Worm (Caenorhabditis elegans) whole organism, young adult: Measurements from ENCODE around the gene srz-16.
A peak's percentile ranks its signal among the peaks of the same experiment; 100 is the strongest.

Experiments used
- F22D6.2 ChIP-seq: sonication (generic microtip); optimal IDR thresholded peaks from 2 replicates; lab custom pipeline; 2016; ENCODE audit warnings: mild to moderate bottlenecking, missing genetic modification characterization, missing compliant biosample characterization
- F37B4.10 ChIP-seq: fragments of 200-800 bp; sonication (Bioruptor generic); IDR thresholded peaks from 2 replicates; pipeline ENCODE4 v1.3.6; 2022; ENCODE audit warnings: missing genetic modification characterization, missing compliant biosample characterization
- F52B5.7 ChIP-seq: sonication (generic microtip); optimal IDR thresholded peaks from 2 replicates; lab custom pipeline; 2016; ENCODE audit warnings: mild to moderate bottlenecking, missing genetic modification characterization, missing compliant biosample characterization
- F57A8.1 ChIP-seq: fragments of 200-800 bp; sonication (Bioruptor generic); optimal IDR thresholded peaks from 2 replicates; lab custom pipeline; 2018; ENCODE audit warnings: mild to moderate bottlenecking, missing genetic modification characterization, moderate library complexity, missing compliant biosample characterization
- F57C9.4 ChIP-seq: sonication (generic microtip); optimal IDR thresholded peaks from 2 replicates; lab custom pipeline; 2017; ENCODE audit warnings: mild to moderate bottlenecking, missing genetic modification characterization, missing compliant biosample characterization
- T26A5.8 ChIP-seq: sonication (generic microtip); optimal IDR thresholded peaks from 2 replicates; lab custom pipeline; 2016; ENCODE audit warnings: missing genetic modification characterization, missing compliant biosample characterization
- Y53G8AR.9 ChIP-seq: fragments of 200-800 bp; sonication (Bioruptor generic); conservative IDR thresholded peaks from 2 replicates; pipeline ENCODE4 v1.3.6; 2022; ENCODE audit warnings: missing genetic modification reagents, missing genetic modification characterization, missing compliant biosample characterization
- Y56A3A.18 ChIP-seq: fragments of 200-800 bp; sonication (Bioruptor generic); IDR thresholded peaks from 2 replicates; pipeline ENCODE4 v1.3.6; 2022; ENCODE audit warnings: missing genetic modification reagents, missing genetic modification characterization, missing compliant biosample characterization
- Y67H2A.10 ChIP-seq: fragments of 200-800 bp; sonication (Bioruptor generic); conservative IDR thresholded peaks from 2 replicates; pipeline ENCODE4 v1.3.6; 2022; ENCODE audit warnings: missing genetic modification reagents, missing genetic modification characterization, missing compliant biosample characterization
- Y95B8A.8 ChIP-seq: fragments of 200-800 bp; sonication (Bioruptor generic); IDR thresholded peaks from 2 replicates; pipeline ENCODE4 v1.3.6; 2022; ENCODE audit warnings: missing genetic modification reagents, missing genetic modification characterization, missing compliant biosample characterization
- ZK185.1 ChIP-seq: sonication (generic microtip); optimal IDR thresholded peaks from 2 replicates; lab custom pipeline; 2016; ENCODE audit warnings: mild to moderate bottlenecking, missing genetic modification characterization, missing compliant biosample characterization; ENCODE audit not compliant: poor library complexity, severe bottlenecking
- aptf-2 ChIP-seq: fragments of 200-800 bp; sonication (Bioruptor generic); conservative IDR thresholded peaks from 2 replicates; pipeline ENCODE4 v1.3.6; 2022; ENCODE audit warnings: missing genetic modification reagents, missing genetic modification characterization, missing compliant biosample characterization
- aptf-3 ChIP-seq: fragments of 200-800 bp; sonication (Bioruptor generic); IDR thresholded peaks from 2 replicates; pipeline ENCODE4 v1.3.6; 2022; ENCODE audit warnings: missing genetic modification characterization, missing compliant biosample characterization
- atf-7 ChIP-seq: sonication (generic microtip); optimal IDR thresholded peaks from 2 replicates; lab custom pipeline; 2017; ENCODE audit warnings: mild to moderate bottlenecking, missing genetic modification characterization, missing compliant biosample characterization
- athp-1 ChIP-seq: sonication (generic microtip); optimal IDR thresholded peaks from 2 replicates; lab custom pipeline; 2017; ENCODE audit warnings: mild to moderate bottlenecking, missing genetic modification characterization, missing compliant biosample characterization
- attf-3 ChIP-seq: fragments of 200-800 bp; sonication (Bioruptor generic); conservative IDR thresholded peaks from 2 replicates; pipeline ENCODE4 v1.3.6; 2022; ENCODE audit warnings: missing genetic modification reagents, missing genetic modification characterization, missing compliant biosample characterization
- attf-5 ChIP-seq: fragments of 200-800 bp; sonication (Bioruptor generic); optimal IDR thresholded peaks from 2 replicates; lab custom pipeline; 2018; ENCODE audit warnings: mild to moderate bottlenecking, missing genetic modification characterization, missing compliant biosample characterization
- attf-6 ChIP-seq: fragments of 200-800 bp; sonication (Bioruptor generic); IDR thresholded peaks from 2 replicates; pipeline ENCODE4 v1.3.6; 2022; ENCODE audit warnings: missing genetic modification reagents, missing genetic modification characterization, missing compliant biosample characterization
- bed-1 ChIP-seq: fragments of 200-800 bp; sonication (Bioruptor generic); IDR thresholded peaks from 2 replicates; pipeline ENCODE4 v1.3.6; 2022; ENCODE audit warnings: missing genetic modification reagents, missing genetic modification characterization, missing compliant biosample characterization
- bed-2 ChIP-seq: fragments of 200-800 bp; sonication (Bioruptor generic); IDR thresholded peaks from 2 replicates; pipeline ENCODE4 v1.3.6; 2022; ENCODE audit warnings: missing genetic modification reagents, missing genetic modification characterization, missing compliant biosample characterization
- ccch-3 ChIP-seq: fragments of 200-800 bp; sonication (Bioruptor generic); optimal IDR thresholded peaks from 2 replicates; lab custom pipeline; 2018; ENCODE audit warnings: mild to moderate bottlenecking, missing genetic modification characterization, missing compliant biosample characterization
- cebp-1 ChIP-seq, 2 experiments: fragments of 200-800 bp in 1 of 2; sonication (Bioruptor generic) in 1 of 2; sonication (generic microtip) in 1 of 2; IDR thresholded peaks in 1 of 2; optimal IDR thresholded peaks in 1 of 2; 2 replicates each; pipeline versions ENCODE4 v1.3.6 to Lab custom; 2017 to 2022; ENCODE audit warnings: missing compliant biosample characterization in 2 of 2, missing genetic modification characterization in 2 of 2, mild to moderate bottlenecking in 1 of 2, missing genetic modification reagents in 1 of 2, moderate library complexity in 1 of 2
- cebp-2 ChIP-seq: fragments of 200-800 bp; sonication (Bioruptor generic); IDR thresholded peaks from 2 replicates; pipeline ENCODE4 v1.3.6; 2022; ENCODE audit warnings: missing genetic modification characterization, missing compliant biosample characterization
- ceh-27 ChIP-seq: fragments of 200-800 bp; sonication (Bioruptor generic); optimal IDR thresholded peaks from 2 replicates; lab custom pipeline; 2018; ENCODE audit warnings: mild to moderate bottlenecking, missing genetic modification characterization, moderate library complexity, missing compliant biosample characterization
- ceh-40 ChIP-seq: fragments of 200-800 bp; sonication (Bioruptor generic); IDR thresholded peaks from 2 replicates; pipeline ENCODE4 v1.3.6; 2022; ENCODE audit warnings: missing genetic modification characterization, missing compliant biosample characterization
- hlh-26 ChIP-seq: fragments of 200-800 bp; sonication (Bioruptor generic); conservative IDR thresholded peaks from 2 replicates; pipeline ENCODE4 v1.3.6; 2022; ENCODE audit warnings: missing genetic modification reagents, missing genetic modification characterization, missing compliant biosample characterization
- hsf-1 ChIP-seq: fragments of 200-800 bp; sonication (Bioruptor generic); IDR thresholded peaks from 2 replicates; pipeline ENCODE4 v1.3.6; 2022; ENCODE audit warnings: missing genetic modification reagents, missing genetic modification characterization, missing compliant biosample characterization
- let-607 ChIP-seq, 2 experiments: fragments of 200-800 bp in 1 of 2; sonication (Bioruptor generic) in 1 of 2; sonication (generic microtip) in 1 of 2; optimal IDR thresholded peaks; 2 replicates each; lab custom pipeline; 2016 to 2018; ENCODE audit warnings: mild to moderate bottlenecking in 2 of 2, missing compliant biosample characterization in 2 of 2, missing genetic modification characterization in 2 of 2, moderate library complexity in 2 of 2, missing genotype in 1 of 2
- lin-26 ChIP-seq: fragments of 200-800 bp; sonication (Bioruptor generic); IDR thresholded peaks from 2 replicates; pipeline ENCODE4 v1.3.6; 2022; ENCODE audit warnings: missing genetic modification reagents, missing genetic modification characterization, missing compliant biosample characterization
- lsl-1 ChIP-seq: fragments of 200-800 bp; sonication (Bioruptor generic); optimal IDR thresholded peaks from 2 replicates; lab custom pipeline; 2018; ENCODE audit warnings: mild to moderate bottlenecking, missing genetic modification characterization, moderate library complexity, missing compliant biosample characterization
- nhr-179 ChIP-seq: sonication (generic microtip); optimal IDR thresholded peaks from 2 replicates; lab custom pipeline; 2016; ENCODE audit warnings: mild to moderate bottlenecking, missing genetic modification characterization, missing compliant biosample characterization
- nhr-27 ChIP-seq: fragments of 200-800 bp; sonication (Bioruptor generic); optimal IDR thresholded peaks from 2 replicates; lab custom pipeline; 2018; ENCODE audit warnings: mild to moderate bottlenecking, missing genetic modification characterization, moderate library complexity, missing compliant biosample characterization
- pha-4 ChIP-seq: fragments of 150-350 bp; sonication (generic microtip); optimal IDR thresholded peaks from 2 replicates; lab custom pipeline; 2014; ENCODE audit warnings: missing biosample characterization, missing genetic modification reagents, missing genetic modification characterization
- rcor-1 ChIP-seq: fragments of 200-800 bp; sonication (Bioruptor generic); IDR thresholded peaks from 2 replicates; pipeline ENCODE4 v1.3.6; 2022; ENCODE audit warnings: missing genetic modification reagents, missing genetic modification characterization, missing compliant biosample characterization
- rec-8 ChIP-seq, 2 experiments: sonication (generic microtip); optimal IDR thresholded peaks; 2 replicates each; lab custom pipeline; 2016; ENCODE audit warnings: mild to moderate bottlenecking in 2 of 2, missing genetic modification characterization in 2 of 2, missing genetic modification reagents in 2 of 2, missing genotype in 2 of 2, missing biosample characterization in 1 of 2, missing compliant biosample characterization in 1 of 2, moderate library complexity in 1 of 2
- rpc-1 ChIP-seq, 2 experiments: fragments of 150-350 bp in 1 of 2; sonication (generic microtip) in 1 of 2; optimal IDR thresholded peaks; 2 replicates each; lab custom pipeline; 2014 to 2018; ENCODE audit warnings: missing biosample characterization in 1 of 2, missing genetic modification characterization in 1 of 2, missing genetic modification reagents in 1 of 2, missing genotype in 1 of 2
- snpc-1.1 ChIP-seq: sonication (generic microtip); optimal IDR thresholded peaks from 2 replicates; lab custom pipeline; 2017; ENCODE audit warnings: missing genetic modification characterization, mild to moderate bottlenecking, missing compliant biosample characterization, antibody characterized with exemption, moderate library complexity, missing genotype, missing genetic modification reagents; ENCODE audit not compliant: insufficient read depth
- snpc-3.4 ChIP-seq: sonication (generic microtip); optimal IDR thresholded peaks from 2 replicates; lab custom pipeline; 2017; ENCODE audit warnings: missing genetic modification characterization, mild to moderate bottlenecking, missing compliant biosample characterization, antibody characterized with exemption, moderate library complexity, missing genotype, missing genetic modification reagents
- somi-1 ChIP-seq: fragments of 200-800 bp; sonication (Bioruptor generic); optimal IDR thresholded peaks from 2 replicates; lab custom pipeline; 2018; ENCODE audit warnings: mild to moderate bottlenecking, missing genetic modification characterization, missing compliant biosample characterization
- xnd-1 ChIP-seq: sonication (generic microtip); optimal IDR thresholded peaks from 2 replicates; lab custom pipeline; 2016; ENCODE audit warnings: missing genotype, missing genetic modification reagents, missing genetic modification characterization, missing compliant biosample characterization
- zfh-2 ChIP-seq: fragments of 200-800 bp; sonication (Bioruptor generic); conservative IDR thresholded peaks from 2 replicates; pipeline ENCODE4 v1.3.6; 2022; ENCODE audit warnings: missing genetic modification reagents, missing genetic modification characterization, missing compliant biosample characterization
- ztf-18 ChIP-seq: sonication (generic microtip); optimal IDR thresholded peaks from 2 replicates; lab custom pipeline; 2016; ENCODE audit warnings: missing genotype, mild to moderate bottlenecking, missing genetic modification characterization, missing compliant biosample characterization
- ztf-26 ChIP-seq: sonication (generic microtip); optimal IDR thresholded peaks from 2 replicates; lab custom pipeline; 2017; ENCODE audit warnings: missing genetic modification characterization, missing compliant biosample characterization

Gene srz-16

DNA sequence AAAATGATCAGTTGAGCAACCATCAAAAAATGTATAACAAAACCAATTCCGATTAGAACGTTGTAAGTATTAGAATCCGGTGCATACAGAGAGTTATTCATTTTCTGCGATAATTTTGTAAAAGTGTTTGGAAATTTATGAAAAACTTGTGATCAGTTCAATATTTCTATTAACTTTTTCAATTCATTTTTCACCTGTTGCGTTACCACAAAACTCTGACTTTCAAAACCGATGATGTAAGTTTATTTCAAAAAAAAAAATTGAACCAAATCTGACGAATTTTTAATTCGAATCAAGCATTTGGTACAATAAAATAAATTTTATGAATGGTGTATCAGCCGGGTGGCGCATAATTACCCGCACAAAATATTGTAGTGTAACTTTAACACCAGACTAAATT is at the start of gene srz-16:
srz-16 (minus strand) TSS at position 101 of the 400 bp plus-strand sequence.
- TF ChIP-seq cebp-1 (GFP tag; IDR thresholded peaks at IDR 0.05; lab: Robert Waterston, UW) (no peak), cebp-1 (tag; optimal IDR thresholded peaks at IDR 0.05; lab: Kevin White, UChicago) (no peak)

DNA sequence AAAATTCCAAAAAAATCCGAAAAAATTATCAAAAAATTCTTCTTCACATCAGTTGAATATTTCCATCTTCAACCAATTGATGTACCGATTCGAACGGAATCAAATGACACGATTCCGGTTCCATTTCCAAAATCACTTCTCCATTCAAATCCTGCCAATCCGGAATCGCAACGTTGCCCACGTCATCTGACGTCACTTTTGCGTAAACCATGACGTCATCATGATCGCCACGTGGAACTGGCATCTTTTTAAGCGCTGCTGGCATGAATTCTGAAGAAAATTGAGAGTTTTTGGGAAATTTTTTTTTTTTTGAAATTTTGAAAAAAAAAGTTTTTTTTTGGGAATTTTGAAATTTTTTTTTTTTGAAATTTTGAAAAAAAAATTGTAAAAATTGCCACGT is 48.8 kb upstream of the srz-16 start:
- TF ChIP-seq let-607 (tag; optimal IDR thresholded peaks at IDR 0.05; lab: Kevin White, UChicago), result no peak
- TF ChIP-seq, all 124 proteins: peak for 0

DNA sequence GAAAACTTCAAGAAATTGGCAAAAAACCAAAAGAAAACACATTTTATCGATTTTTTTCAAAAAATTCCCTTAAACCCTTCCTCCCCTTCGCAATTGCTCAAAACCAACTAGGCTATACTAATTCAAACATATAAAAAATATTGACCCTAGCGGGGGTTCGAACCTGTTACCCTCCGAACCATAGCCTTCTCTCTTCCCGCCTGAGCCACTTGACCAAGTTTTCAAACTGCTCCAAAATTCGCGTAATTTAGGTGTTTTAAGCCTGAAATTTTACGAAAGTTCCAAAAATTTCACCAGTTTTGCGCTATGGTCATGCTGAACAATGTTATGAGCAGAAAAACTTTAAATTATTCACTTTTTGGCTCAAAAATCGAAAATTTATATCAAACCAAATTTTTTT is 48.0 kb upstream of the srz-16 start:
- TF ChIP-seq somi-1, result no peak
- 0 out of 2 replicates have a peak, but pooled peaks have one; percentile 37 for TF ChIP-seq attf-6 (GFP tag; lab: Robert Waterston, UW)
- TF ChIP-seq lsl-1 (GFP tag; lab: Kevin White, UChicago), result no peak
- no peak for TF ChIP-seq Y95B8A.8
- TF ChIP-seq rpc-1 (optimal IDR thresholded peaks at IDR 0.05; lab: Kevin White, UChicago), result no peak
- peak; percentile 51 for TF ChIP-seq rpc-1 (tag; optimal IDR thresholded peaks at IDR 0.05; lab: Kevin White, UChicago)
- no peak for TF ChIP-seq bed-2 (GFP tag; lab: Robert Waterston, UW)
- no peak for TF ChIP-seq ZK185.1 (tag; lab: Kevin White, UChicago)
- no peak for TF ChIP-seq F37B4.10 (GFP tag; lab: Robert Waterston, UW)
- no peak for TF ChIP-seq F57A8.1 (GFP tag; lab: Kevin White, UChicago)
- TF ChIP-seq attf-3 (GFP tag; lab: Robert Waterston, UW), result no peak
- no peak for TF ChIP-seq hsf-1 (GFP tag; lab: Robert Waterston, UW)
- no peak for TF ChIP-seq nhr-179 (tag; lab: Kevin White, UChicago)
- no peak for TF ChIP-seq ztf-18 (tag; lab: Kevin White, UChicago)
- TF ChIP-seq T26A5.8 (tag; lab: Kevin White, UChicago), result no peak
- TF ChIP-seq hlh-26 (GFP tag; lab: Robert Waterston, UW), result no peak
- no peak for TF ChIP-seq Y67H2A.10 (GFP tag; lab: Robert Waterston, UW)
- TF ChIP-seq rcor-1 (GFP tag; lab: Robert Waterston, UW), result no peak
- no peak for TF ChIP-seq Y56A3A.18 (GFP tag; lab: Robert Waterston, UW)
- no peak for TF ChIP-seq bed-1 (GFP tag; lab: Robert Waterston, UW)
- no peak for TF ChIP-seq aptf-2 (GFP tag; lab: Robert Waterston, UW)
- no peak for TF ChIP-seq snpc-1.1
- no peak for TF ChIP-seq ceh-27
- TF ChIP-seq cebp-1 (GFP tag; IDR thresholded peaks at IDR 0.05; lab: Robert Waterston, UW), result no peak
- TF ChIP-seq cebp-1 (tag; optimal IDR thresholded peaks at IDR 0.05; lab: Kevin White, UChicago), result peak; percentile 21
- no peak for TF ChIP-seq pha-4 (tag; lab: Kevin White, UChicago)
- no peak for TF ChIP-seq athp-1 (tag; lab: Kevin White, UChicago)
- no peak for TF ChIP-seq F22D6.2
- no peak for TF ChIP-seq atf-7
- TF ChIP-seq cebp-2 (GFP tag; lab: Robert Waterston, UW), result no peak
- TF ChIP-seq snpc-3.4 (tag; lab: Kevin White, UChicago), result no peak
- 0 out of 2 replicates have a peak, but pooled peaks have one; percentile 33 for TF ChIP-seq aptf-3 (GFP tag; lab: Robert Waterston, UW)
- no peak for TF ChIP-seq xnd-1
- no peak for TF ChIP-seq F57C9.4 (tag; lab: Kevin White, UChicago)
- TF ChIP-seq ceh-40, result no peak
- no peak for TF ChIP-seq ccch-3 (GFP tag; lab: Kevin White, UChicago)
- TF ChIP-seq ztf-26 (tag; lab: Kevin White, UChicago), result no peak
- no peak for TF ChIP-seq nhr-27
- TF ChIP-seq rec-8 (tag; optimal IDR thresholded peaks at IDR 0.05; lab: Kevin White, UChicago), result no peak
- peak; percentile 42; the same call in 1 of the 2 replicates for TF ChIP-seq lin-26 (GFP tag; lab: Robert Waterston, UW)
- TF ChIP-seq zfh-2 (GFP tag; lab: Robert Waterston, UW), result no peak
- peak; percentile 4 for TF ChIP-seq F52B5.7 (tag; lab: Kevin White, UChicago)
- peak; percentile 45; the same call in 1 of the 2 replicates for TF ChIP-seq Y53G8AR.9 (GFP tag; lab: Robert Waterston, UW)
- peak; percentile 7 for TF ChIP-seq attf-5 (GFP tag; lab: Kevin White, UChicago)
